Worm (Caenorhabditis elegans) whole organism, L4 larva: ENCODE results near the gene glrx-3.
"Not testable (repeated sequence)": the region's sequence is repeated elsewhere in the genome, so short reads cannot be mapped to it uniquely, and the experiment has no call there.

Experiments used
- lsy-2 ChIP-seq, 2 experiments: fragments of 150-350 bp in 1 of 2; sonication (generic microtip) in 1 of 2; optimal IDR thresholded peaks; 2 replicates each; lab custom pipeline; 2014 to 2017; ENCODE audit warnings: missing biosample characterization in 2 of 2, missing genetic modification characterization in 2 of 2
- skn-1 ChIP-seq: fragments of 150-350 bp; optimal IDR thresholded peaks from 2 replicates; lab custom pipeline; 2014; ENCODE audit warnings: missing biosample characterization, missing genetic modification characterization

- TF ChIP-seq lsy-2 (tag; optimal IDR thresholded peaks at IDR 0.05; lab: Kevin White, UChicago); skn-1 (tag; lab: Kevin White, UChicago): not testable (repeated sequence)
Observed at ce11 chrV:4333518-4333917, 7.6 kb downstream of the glrx-3 start.
